Worm (Caenorhabditis elegans) whole organism, L1 larva: ENCODE data around the gene ctl-1.
"Not testable (repeated sequence)": the region's sequence is repeated elsewhere in the genome, so short reads cannot be mapped to it uniquely, and the experiment has no call there.

Experiments used
- C16A3.4 ChIP-seq: fragments of 150-350 bp; optimal IDR thresholded peaks from 2 replicates; lab custom pipeline; 2014; ENCODE audit warnings: missing biosample characterization, missing genetic modification characterization
- Y116A8C.19 ChIP-seq: sonication (generic microtip); optimal IDR thresholded peaks from 2 replicates; lab custom pipeline; 2016; ENCODE audit warnings: missing compliant biosample characterization, missing genetic modification characterization, borderline replicate concordance
- aly-2 ChIP-seq: fragments of 150-350 bp; optimal IDR thresholded peaks from 2 replicates; lab custom pipeline; 2014; ENCODE audit warnings: missing biosample characterization, missing genetic modification characterization
- ama-1 ChIP-seq: fragments of 150-350 bp; optimal IDR thresholded peaks from 2 replicates; lab custom pipeline; 2014
- blmp-1 ChIP-seq: fragments of 150-350 bp; optimal IDR thresholded peaks from 2 replicates; lab custom pipeline; 2014; ENCODE audit warnings: missing biosample characterization, missing genetic modification characterization
- ceh-63 ChIP-seq: fragments of 200-800 bp; sonication (Bioruptor generic); optimal IDR thresholded peaks from 2 replicates; lab custom pipeline; 2018; ENCODE audit warnings: mild to moderate bottlenecking, missing genetic modification characterization, missing compliant biosample characterization
- ceh-8 ChIP-seq: fragments of 200-800 bp; sonication (Bioruptor generic); optimal IDR thresholded peaks from 2 replicates; lab custom pipeline; 2018; ENCODE audit warnings: mild to moderate bottlenecking, missing genetic modification characterization, moderate library complexity, missing compliant biosample characterization
- ceh-88 ChIP-seq: fragments of 200-800 bp; sonication (Bioruptor generic); IDR thresholded peaks from 2 replicates; pipeline ENCODE4 v1.3.6; 2022; ENCODE audit warnings: missing genetic modification characterization, missing compliant biosample characterization
- ces-1 ChIP-seq: fragments of 150-350 bp; optimal IDR thresholded peaks from 2 replicates; lab custom pipeline; 2014; ENCODE audit warnings: missing biosample characterization, missing genetic modification reagents, missing genetic modification characterization
- dsc-1 ChIP-seq: sonication (generic microtip); optimal IDR thresholded peaks from 2 replicates; lab custom pipeline; 2016; ENCODE audit warnings: mild to moderate bottlenecking, missing genetic modification characterization, missing compliant biosample characterization
- efl-1 ChIP-seq, 4 experiments: fragments of 150-350 bp; optimal IDR thresholded peaks in 3 of 4; peaks in 1 of 4; 1 replicate in 1 of 4; 2 replicates in 3 of 4; lab custom pipeline; 2014; ENCODE audit warnings: missing biosample characterization in 2 of 4, missing genetic modification characterization in 2 of 4, missing genetic modification reagents in 2 of 4
- egl-13 ChIP-seq: sonication (generic microtip); optimal IDR thresholded peaks from 2 replicates; lab custom pipeline; 2016; ENCODE audit warnings: missing genotype, missing genetic modification reagents, missing genetic modification characterization, missing compliant biosample characterization
- elt-3 ChIP-seq, 6 experiments: fragments of 150-350 bp in 1 of 6; sonication (generic microtip); optimal IDR thresholded peaks; 2 replicates each; lab custom pipeline; 2017 to 2018; ENCODE audit warnings: missing biosample characterization in 6 of 6, missing genetic modification characterization in 6 of 6, inconsistent platforms in 1 of 6
- fos-1 ChIP-seq: fragments of 150-350 bp; optimal IDR thresholded peaks from 2 replicates; lab custom pipeline; 2014; ENCODE audit warnings: missing biosample characterization, missing genetic modification characterization
- grh-1 ChIP-seq: fragments of 200-800 bp; sonication (Bioruptor generic); IDR thresholded peaks from 2 replicates; pipeline ENCODE4 v1.3.6; 2022; ENCODE audit warnings: missing genetic modification reagents, missing genetic modification characterization, missing compliant biosample characterization
- hlh-17 ChIP-seq: fragments of 200-800 bp; sonication (Bioruptor generic); optimal IDR thresholded peaks from 2 replicates; lab custom pipeline; 2018; ENCODE audit warnings: missing genetic modification characterization, mild to moderate bottlenecking, missing compliant biosample characterization, moderate library complexity, borderline replicate concordance
- hpl-2 ChIP-seq: fragments of 150-350 bp; optimal IDR thresholded peaks from 2 replicates; lab custom pipeline; 2014; ENCODE audit warnings: missing biosample characterization, missing genetic modification reagents, missing genetic modification characterization
- lin-13 ChIP-seq: fragments of 150-350 bp; optimal IDR thresholded peaks from 2 replicates; lab custom pipeline; 2014; ENCODE audit warnings: missing biosample characterization, missing genetic modification reagents, missing genetic modification characterization
- lir-3 ChIP-seq: sonication (generic microtip); optimal IDR thresholded peaks from 2 replicates; lab custom pipeline; 2016; ENCODE audit warnings: mild to moderate bottlenecking, missing genetic modification characterization, moderate library complexity, missing compliant biosample characterization; ENCODE audit not compliant: poor library complexity
- lsy-2 ChIP-seq, 2 experiments: fragments of 150-350 bp; optimal IDR thresholded peaks; 2 replicates each; lab custom pipeline; 2014; ENCODE audit warnings: missing biosample characterization in 2 of 2, missing genetic modification characterization in 2 of 2
- mab-9 ChIP-seq: fragments of 200-800 bp; sonication (Bioruptor generic); IDR thresholded peaks from 2 replicates; pipeline ENCODE4 v1.3.6; 2022; ENCODE audit warnings: missing genetic modification reagents, missing genetic modification characterization, missing compliant biosample characterization
- nhr-19 ChIP-seq: fragments of 200-800 bp; sonication (Bioruptor generic); conservative IDR thresholded peaks from 2 replicates; pipeline ENCODE4 v1.3.6; 2022; ENCODE audit warnings: missing genetic modification characterization, missing compliant biosample characterization
- nhr-20 ChIP-seq: sonication (generic microtip); optimal IDR thresholded peaks from 2 replicates; lab custom pipeline; 2016; ENCODE audit warnings: mild to moderate bottlenecking, missing genetic modification characterization, missing compliant biosample characterization
- nhr-71 ChIP-seq: sonication (generic microtip); optimal IDR thresholded peaks from 2 replicates; lab custom pipeline; 2016; ENCODE audit warnings: mild to moderate bottlenecking, missing genetic modification characterization, moderate library complexity, missing compliant biosample characterization
- nhr-85 ChIP-seq: sonication (generic microtip); peaks from one replicate; lab custom pipeline; 2016; ENCODE audit warnings: missing genetic modification characterization, inconsistent platforms, missing compliant biosample characterization
- pag-3 ChIP-seq: sonication (generic microtip); optimal IDR thresholded peaks from 2 replicates; lab custom pipeline; 2017; ENCODE audit warnings: missing genetic modification characterization, mild to moderate bottlenecking, missing compliant biosample characterization, antibody characterized with exemption, borderline replicate concordance; ENCODE audit not compliant: insufficient read depth
- pqm-1 ChIP-seq: sonication (generic microtip); optimal IDR thresholded peaks from 3 replicates; lab custom pipeline; 2017; ENCODE audit warnings: missing biosample characterization, missing genetic modification characterization
- rnt-1 ChIP-seq: sonication (generic microtip); optimal IDR thresholded peaks from 2 replicates; lab custom pipeline; 2016; ENCODE audit warnings: mild to moderate bottlenecking, missing genetic modification characterization, moderate library complexity, missing compliant biosample characterization
- snpc-4 ChIP-seq: fragments of 150-350 bp; optimal IDR thresholded peaks from 2 replicates; lab custom pipeline; 2014; ENCODE audit warnings: missing biosample characterization, missing genetic modification characterization
- snu-23 ChIP-seq: sonication (generic microtip); optimal IDR thresholded peaks from 2 replicates; lab custom pipeline; 2016; ENCODE audit warnings: missing genetic modification characterization, missing compliant biosample characterization
- sup-37 ChIP-seq: fragments of 200-800 bp; sonication (Bioruptor generic); optimal IDR thresholded peaks from 2 replicates; lab custom pipeline; 2018; ENCODE audit warnings: mild to moderate bottlenecking, missing genetic modification characterization, missing compliant biosample characterization
- unc-130 ChIP-seq: fragments of 150-350 bp; optimal IDR thresholded peaks from 2 replicates; lab custom pipeline; 2017; ENCODE audit warnings: missing biosample characterization, missing genetic modification characterization, inconsistent platforms
- unc-30 ChIP-seq: sonication (generic microtip); optimal IDR thresholded peaks from 2 replicates; lab custom pipeline; 2017; ENCODE audit warnings: missing biosample characterization, missing genetic modification characterization
- unc-62 ChIP-seq: fragments of 150-350 bp; optimal IDR thresholded peaks from 2 replicates; lab custom pipeline; 2014; ENCODE audit warnings: missing biosample characterization, missing genetic modification reagents, missing genetic modification characterization
- unc-86 ChIP-seq: sonication (generic microtip); optimal IDR thresholded peaks from 2 replicates; lab custom pipeline; 2016; ENCODE audit warnings: missing genetic modification characterization, missing compliant biosample characterization
- vab-15 ChIP-seq: sonication (generic microtip); optimal IDR thresholded peaks from 2 replicates; lab custom pipeline; 2017; ENCODE audit warnings: missing genotype, mild to moderate bottlenecking, missing genetic modification characterization, missing compliant biosample characterization
- ztf-11 ChIP-seq, 2 experiments: sonication (generic microtip); optimal IDR thresholded peaks; 2 replicates each; lab custom pipeline; 2016 to 2017; ENCODE audit warnings: missing genetic modification characterization in 2 of 2, missing biosample characterization in 1 of 2, missing compliant biosample characterization in 1 of 2

ctl-1 gene

ce11 chrII:14312182-14312581, 6.1 kb upstream of the ctl-1 start:
- TF ChIP-seq efl-1 (optimal IDR thresholded peaks at IDR 0.05; lab: Kevin White, UChicago) (no peak), efl-1 (GFP tag; optimal IDR thresholded peaks at IDR 0.05 in 1 of 2; lab: Kevin White, UChicago) (peak in 1 of 2 experiments; percentile 44), unc-130 (tag; lab: Kevin White, UChicago) (no peak)

ce11 chrII:14311537-14311936, 5.5 kb upstream of the ctl-1 start:
- TF ChIP-seq hlh-17 (GFP tag; lab: Kevin White, UChicago) (no peak), nhr-20 (tag; lab: Kevin White, UChicago) (no peak), hpl-2 (GFP tag; lab: Kevin White, UChicago) (no peak), ama-1 (no peak), blmp-1 (tag; lab: Kevin White, UChicago) (peak; percentile 25)

ce11 chrII:14310729-14311388, 4.8 kb upstream of the ctl-1 start, which contains the start of gene ctl-3:
ctl-3 (minus strand) TSS chrII:14310779.
- no peak for TF ChIP-seq nhr-85 (tag; lab: Kevin White, UChicago)
- TF ChIP-seq blmp-1 (tag; lab: Kevin White, UChicago): no peak
- no peak for TF ChIP-seq sup-37 (GFP tag; lab: Kevin White, UChicago)
- TF ChIP-seq mab-9: no peak
- TF ChIP-seq C16A3.4 (tag; lab: Kevin White, UChicago): no peak
- TF ChIP-seq vab-15: no peak
- TF ChIP-seq ces-1 (GFP tag; lab: Kevin White, UChicago): no peak
- TF ChIP-seq Y116A8C.19: no peak
- no peak for TF ChIP-seq grh-1 (GFP tag; lab: Robert Waterston, UW)
- no peak for TF ChIP-seq nhr-71 (tag; lab: Kevin White, UChicago)
- TF ChIP-seq elt-3 (tag; optimal IDR thresholded peaks at IDR 0.05; lab: Kevin White, UChicago): no peak
- no peak for TF ChIP-seq unc-86
- TF ChIP-seq snpc-4: no peak

DNA sequence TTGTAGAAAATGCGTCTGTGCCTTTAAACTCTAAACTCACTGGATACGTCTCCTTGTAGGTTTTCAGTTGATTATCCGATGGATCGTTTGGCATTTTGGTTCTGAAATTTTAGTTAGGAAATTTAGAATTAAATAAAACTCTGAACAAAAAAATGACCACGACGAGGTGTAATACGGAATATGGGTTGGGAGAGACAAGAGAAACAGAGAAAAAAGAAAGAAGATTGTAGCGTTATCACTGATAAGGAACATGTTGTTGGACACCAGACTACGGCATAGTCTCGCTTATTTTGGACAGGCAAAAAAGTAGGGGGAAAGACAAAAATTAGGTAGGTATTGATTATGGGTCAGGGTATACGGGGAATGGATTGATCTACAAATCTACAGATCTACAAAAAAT, 4.1 kb downstream of the ctl-1 start, which contains the start of gene ctl-2:
Gene ctl-2 (minus strand): TSS at position 101 of the 400 bp plus-strand sequence.
- TF ChIP-seq egl-13 (tag; lab: Kevin White, UChicago); pqm-1 (tag; lab: Kevin White, UChicago); grh-1 (GFP tag; lab: Robert Waterston, UW): not testable (repeated sequence)

ce11 chrII:14299254-14299759, 6.8 kb downstream of the ctl-1 start:
- TF ChIP-seq ceh-8: no peak
- TF ChIP-seq efl-1 (optimal IDR thresholded peaks at IDR 0.05; lab: Kevin White, UChicago): no peak
- peak in 1 of 2 experiments; percentile 57 for TF ChIP-seq efl-1 (GFP tag; optimal IDR thresholded peaks at IDR 0.05 in 1 of 2; lab: Kevin White, UChicago)
- peak; percentile 1 for TF ChIP-seq nhr-85 (tag; lab: Kevin White, UChicago)
- TF ChIP-seq, all 84 proteins: peak for 2

- TF ChIP-seq nhr-85 (tag; lab: Kevin White, UChicago): peak; percentile 25
Observed at ce11 chrII:14297050-14297449, 9.0 kb downstream of the ctl-1 start, which contains the start of gene Y54G11A.7. Y54G11A.7 (plus strand) TSS chrII:14297305.

ce11 chrII:14296320-14296719, 9.7 kb downstream of the ctl-1 start:
- TF ChIP-seq dsc-1: no peak
- TF ChIP-seq fos-1 (tag; lab: Kevin White, UChicago): peak; percentile 32
- TF ChIP-seq snu-23 (GFP tag; lab: Kevin White, UChicago): peak; percentile 77
- no peak for TF ChIP-seq ceh-63 (GFP tag; lab: Kevin White, UChicago)
- TF ChIP-seq ama-1: no peak
- no peak for TF ChIP-seq unc-30 (tag; lab: Kevin White, UChicago)
- peak; percentile 2 for TF ChIP-seq rnt-1 (tag; lab: Kevin White, UChicago)
- peak; percentile 24 to 46 for TF ChIP-seq lsy-2 (tag; optimal IDR thresholded peaks at IDR 0.05; lab: Kevin White, UChicago)
- TF ChIP-seq ceh-88 (GFP tag; lab: Robert Waterston, UW): no peak
- no peak for TF ChIP-seq pag-3 (tag; lab: Kevin White, UChicago)
- no peak for TF ChIP-seq C16A3.4 (tag; lab: Kevin White, UChicago)
- TF ChIP-seq nhr-20 (tag; lab: Kevin White, UChicago): peak; percentile 87
- TF ChIP-seq lir-3: no peak
- no peak for TF ChIP-seq lin-13 (GFP tag; lab: Kevin White, UChicago)
- TF ChIP-seq nhr-19 (GFP tag; lab: Robert Waterston, UW): peak; percentile 16; the same call in 1 of the 2 replicates
- TF ChIP-seq nhr-85 (tag; lab: Kevin White, UChicago): peak; percentile 85
- TF ChIP-seq aly-2: no peak
- TF ChIP-seq ztf-11 (tag; optimal IDR thresholded peaks at IDR 0.05; lab: Kevin White, UChicago): no peak
- TF ChIP-seq elt-3 (tag; optimal IDR thresholded peaks at IDR 0.05; lab: Kevin White, UChicago): peak in 2 of 6 experiments; percentile 19 to 72
- no peak for TF ChIP-seq unc-62 (GFP tag; lab: Kevin White, UChicago)
- no peak for TF ChIP-seq vab-15
